Worm (Caenorhabditis elegans) whole organism, young adult: ENCODE results near the gene tsp-8.

ENCODE experiments used
- B0336.3 ChIP-seq: fragments of 200-800 bp; sonication (Bioruptor generic); IDR thresholded peaks from 2 replicates; pipeline ENCODE4 v1.3.6; 2022; ENCODE audit warnings: missing genetic modification characterization, missing compliant biosample characterization
- C06A6.2 ChIP-seq: fragments of 200-800 bp; sonication (Bioruptor generic); conservative IDR thresholded peaks from 2 replicates; pipeline ENCODE4 v1.3.6; 2022; ENCODE audit warnings: missing genetic modification characterization, missing compliant biosample characterization
- F10E7.11 ChIP-seq: sonication (generic microtip); optimal IDR thresholded peaks from 2 replicates; lab custom pipeline; 2017; ENCODE audit warnings: mild to moderate bottlenecking, missing genetic modification characterization, moderate library complexity, missing compliant biosample characterization
- F22D6.2 ChIP-seq: sonication (generic microtip); optimal IDR thresholded peaks from 2 replicates; lab custom pipeline; 2016; ENCODE audit warnings: mild to moderate bottlenecking, missing genetic modification characterization, missing compliant biosample characterization
- F23B12.7 ChIP-seq: sonication (generic microtip); optimal IDR thresholded peaks from 2 replicates; lab custom pipeline; 2017; ENCODE audit warnings: missing genetic modification characterization, mild to moderate bottlenecking, missing compliant biosample characterization, antibody characterized with exemption, moderate library complexity; ENCODE audit not compliant: insufficient read depth
- K11D2.4 ChIP-seq: fragments of 200-800 bp; sonication (Bioruptor generic); IDR thresholded peaks from 2 replicates; pipeline ENCODE4 v1.3.6; 2022; ENCODE audit warnings: missing genetic modification reagents, missing genetic modification characterization, missing compliant biosample characterization
- T07F8.4 ChIP-seq: sonication (generic microtip); optimal IDR thresholded peaks from 2 replicates; lab custom pipeline; 2016; ENCODE audit warnings: mild to moderate bottlenecking, missing genetic modification characterization, moderate library complexity, missing compliant biosample characterization
- atf-7 ChIP-seq: sonication (generic microtip); optimal IDR thresholded peaks from 2 replicates; lab custom pipeline; 2017; ENCODE audit warnings: mild to moderate bottlenecking, missing genetic modification characterization, missing compliant biosample characterization
- athp-1 ChIP-seq: sonication (generic microtip); optimal IDR thresholded peaks from 2 replicates; lab custom pipeline; 2017; ENCODE audit warnings: mild to moderate bottlenecking, missing genetic modification characterization, missing compliant biosample characterization
- attf-5 ChIP-seq: fragments of 200-800 bp; sonication (Bioruptor generic); optimal IDR thresholded peaks from 2 replicates; lab custom pipeline; 2018; ENCODE audit warnings: mild to moderate bottlenecking, missing genetic modification characterization, missing compliant biosample characterization
- bed-2 ChIP-seq: fragments of 200-800 bp; sonication (Bioruptor generic); IDR thresholded peaks from 2 replicates; pipeline ENCODE4 v1.3.6; 2022; ENCODE audit warnings: missing genetic modification reagents, missing genetic modification characterization, missing compliant biosample characterization
- ceh-91 ChIP-seq: fragments of 200-800 bp; sonication (Bioruptor generic); IDR thresholded peaks from 2 replicates; pipeline ENCODE4 v1.3.6; 2022; ENCODE audit warnings: missing genetic modification reagents, missing genetic modification characterization, missing compliant biosample characterization
- die-1 ChIP-seq: sonication (generic microtip); optimal IDR thresholded peaks from 2 replicates; lab custom pipeline; 2016; ENCODE audit warnings: missing genotype, mild to moderate bottlenecking, missing genetic modification characterization, missing compliant biosample characterization
- dpl-1 ChIP-seq: fragments of 150-350 bp; optimal IDR thresholded peaks from 2 replicates; lab custom pipeline; 2014; ENCODE audit warnings: missing biosample characterization, missing genetic modification reagents, missing genetic modification characterization
- egl-44 ChIP-seq: fragments of 200-800 bp; sonication (Bioruptor generic); IDR thresholded peaks from 2 replicates; pipeline ENCODE4 v1.3.6; 2022; ENCODE audit warnings: missing genetic modification reagents, missing genetic modification characterization, missing compliant biosample characterization
- ekl-4 ChIP-seq: fragments of 200-800 bp; sonication (Bioruptor generic); IDR thresholded peaks from 2 replicates; pipeline ENCODE4 v1.3.6; 2022; ENCODE audit warnings: missing genetic modification reagents, missing genetic modification characterization, missing compliant biosample characterization
- ets-4 ChIP-seq: fragments of 200-800 bp; sonication (Bioruptor generic); optimal IDR thresholded peaks from 2 replicates; lab custom pipeline; 2018; ENCODE audit warnings: mild to moderate bottlenecking, missing genetic modification characterization, missing compliant biosample characterization
- hlh-26 ChIP-seq: fragments of 200-800 bp; sonication (Bioruptor generic); conservative IDR thresholded peaks from 2 replicates; pipeline ENCODE4 v1.3.6; 2022; ENCODE audit warnings: missing genetic modification reagents, missing genetic modification characterization, missing compliant biosample characterization
- hmg-20 ChIP-seq: fragments of 200-800 bp; sonication (Bioruptor generic); IDR thresholded peaks from 2 replicates; pipeline ENCODE4 v1.3.6; 2022; ENCODE audit warnings: missing genetic modification reagents, missing genetic modification characterization, missing compliant biosample characterization
- lag-1 ChIP-seq: fragments of 200-800 bp; sonication (Bioruptor generic); IDR thresholded peaks from 2 replicates; pipeline ENCODE4 v1.3.6; 2022; ENCODE audit warnings: missing genetic modification reagents, missing genetic modification characterization, missing compliant biosample characterization
- let-607 ChIP-seq, 2 experiments: fragments of 200-800 bp in 1 of 2; sonication (Bioruptor generic) in 1 of 2; sonication (generic microtip) in 1 of 2; optimal IDR thresholded peaks; 2 replicates each; lab custom pipeline; 2016 to 2018; ENCODE audit warnings: mild to moderate bottlenecking in 2 of 2, missing compliant biosample characterization in 2 of 2, missing genetic modification characterization in 2 of 2, moderate library complexity in 2 of 2, missing genotype in 1 of 2
- lin-26 ChIP-seq: fragments of 200-800 bp; sonication (Bioruptor generic); IDR thresholded peaks from 2 replicates; pipeline ENCODE4 v1.3.6; 2022; ENCODE audit warnings: missing genetic modification reagents, missing genetic modification characterization, missing compliant biosample characterization
- lin-35 ChIP-seq, 3 experiments: fragments of 150-350 bp in 2 of 3; sonication (generic microtip) in 1 of 3; optimal IDR thresholded peaks; 2 replicates each; lab custom pipeline; 2014 to 2018; ENCODE audit warnings: missing biosample characterization in 3 of 3, missing genetic modification characterization in 3 of 3, missing genetic modification reagents in 3 of 3
- lin-40 ChIP-seq: sonication (generic microtip); optimal IDR thresholded peaks from 2 replicates; lab custom pipeline; 2016; ENCODE audit warnings: missing genetic modification characterization, mild to moderate bottlenecking, missing compliant biosample characterization, missing genotype, missing genetic modification reagents
- madf-6 ChIP-seq: fragments of 200-800 bp; sonication (Bioruptor generic); IDR thresholded peaks from 2 replicates; pipeline ENCODE4 v1.3.6; 2022; ENCODE audit warnings: missing genetic modification reagents, missing genetic modification characterization, missing compliant biosample characterization
- mcd-1 ChIP-seq: fragments of 200-800 bp; sonication (Bioruptor generic); IDR thresholded peaks from 2 replicates; pipeline ENCODE4 v1.3.6; 2022; ENCODE audit warnings: missing genetic modification reagents, missing genetic modification characterization, missing compliant biosample characterization
- mel-28 ChIP-seq: sonication (generic microtip); optimal IDR thresholded peaks from 2 replicates; lab custom pipeline; 2016; ENCODE audit warnings: borderline replicate concordance, mild to moderate bottlenecking, missing genetic modification characterization, missing compliant biosample characterization
- nhr-90 ChIP-seq: sonication (generic microtip); optimal IDR thresholded peaks from 2 replicates; lab custom pipeline; 2016; ENCODE audit warnings: missing genotype, mild to moderate bottlenecking, missing genetic modification characterization, missing compliant biosample characterization
- sdz-38 ChIP-seq: sonication (generic microtip); optimal IDR thresholded peaks from 2 replicates; lab custom pipeline; 2016; ENCODE audit warnings: missing genotype, missing genetic modification characterization, missing compliant biosample characterization
- snpc-4 ChIP-seq, 5 experiments: fragments of 150-350 bp in 1 of 5; sonication (generic microtip) in 4 of 5; optimal IDR thresholded peaks; 2 replicates each; lab custom pipeline; 2014 to 2018; ENCODE audit warnings: missing genetic modification characterization in 5 of 5, missing biosample characterization in 3 of 5, antibody characterized with exemption in 2 of 5, mild to moderate bottlenecking in 2 of 5, missing compliant biosample characterization in 2 of 5, missing genotype in 2 of 5, moderate library complexity in 2 of 5, missing genetic modification reagents in 1 of 5
- tlf-1 ChIP-seq: fragments of 200-800 bp; sonication (Bioruptor generic); optimal IDR thresholded peaks from 2 replicates; lab custom pipeline; 2018; ENCODE audit warnings: mild to moderate bottlenecking, missing genetic modification characterization, missing compliant biosample characterization
- unc-62 ChIP-seq: fragments of 150-350 bp; optimal IDR thresholded peaks from 2 replicates; lab custom pipeline; 2014; ENCODE audit warnings: missing biosample characterization, missing genetic modification reagents, missing genetic modification characterization
- zfh-2 ChIP-seq: fragments of 200-800 bp; sonication (Bioruptor generic); conservative IDR thresholded peaks from 2 replicates; pipeline ENCODE4 v1.3.6; 2022; ENCODE audit warnings: missing genetic modification reagents, missing genetic modification characterization, missing compliant biosample characterization
- ztf-18 ChIP-seq: sonication (generic microtip); optimal IDR thresholded peaks from 2 replicates; lab custom pipeline; 2016; ENCODE audit warnings: missing genotype, mild to moderate bottlenecking, missing genetic modification characterization, missing compliant biosample characterization
- ztf-22 ChIP-seq: fragments of 200-800 bp; sonication (Bioruptor generic); optimal IDR thresholded peaks from 2 replicates; lab custom pipeline; 2018; ENCODE audit warnings: mild to moderate bottlenecking, missing genetic modification characterization, moderate library complexity, missing compliant biosample characterization
- ztf-3 ChIP-seq: fragments of 200-800 bp; sonication (Bioruptor generic); optimal IDR thresholded peaks from 2 replicates; lab custom pipeline; 2018; ENCODE audit warnings: mild to moderate bottlenecking, missing genetic modification characterization, missing compliant biosample characterization

Gene tsp-8

DNA sequence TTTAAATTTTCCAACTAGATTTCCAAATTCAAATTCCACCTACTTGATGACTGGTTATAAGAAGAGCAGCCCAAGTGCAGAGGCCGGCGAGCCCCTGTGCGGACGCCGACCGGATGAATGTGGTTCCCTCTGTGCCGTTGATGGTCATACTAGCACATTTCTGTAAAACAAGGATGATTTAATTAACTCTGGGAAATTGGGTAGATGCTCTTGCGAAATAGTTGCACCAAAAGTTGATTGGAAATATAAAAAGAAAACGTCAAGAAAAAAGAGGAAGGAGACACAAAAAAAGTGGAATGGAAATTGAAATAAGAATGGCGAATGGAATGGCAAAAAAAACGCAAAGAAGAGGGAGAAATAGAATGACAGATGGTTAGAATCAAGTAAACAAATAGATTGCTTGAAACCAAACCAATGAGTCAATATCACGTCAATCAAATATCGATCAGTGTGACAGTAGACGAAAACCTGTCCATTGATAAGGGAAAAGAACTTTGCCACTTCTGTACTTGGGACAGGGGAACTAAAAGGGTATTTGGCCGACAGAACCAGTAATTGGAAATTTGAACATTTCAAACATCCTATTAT lies 22.5 kb downstream of the tsp-8 start, which contains the start of gene tmem-184 (continued):
- TF ChIP-seq sdz-38 (no peak), B0336.3 (GFP tag; lab: Robert Waterston, UW) (peak; percentile 36; the same call in 1 of the 2 replicates), ekl-4 (GFP tag; lab: Robert Waterston, UW) (peak; percentile 36; the same call in 1 of the 2 replicates), lin-40 (tag; lab: Kevin White, UChicago) (peak; percentile 70), F22D6.2 (tag; lab: Kevin White, UChicago) (peak; percentile 14), atf-7 (tag; lab: Kevin White, UChicago) (peak; percentile 67), lin-26 (GFP tag; lab: Robert Waterston, UW) (0 out of 2 replicates have a peak, but pooled peaks have one; percentile 10), attf-5 (GFP tag; lab: Kevin White, UChicago) (peak; percentile 50), let-607 (tag; optimal IDR thresholded peaks at IDR 0.05; lab: Kevin White, UChicago) (peak; percentile 79 to 86), nhr-90 (tag; lab: Kevin White, UChicago) (peak; percentile 2), madf-6 (GFP tag; lab: Robert Waterston, UW) (no peak), F10E7.11 (tag; lab: Kevin White, UChicago) (no peak), tlf-1 (GFP tag; lab: Kevin White, UChicago) (no peak), zfh-2 (GFP tag; lab: Robert Waterston, UW) (peak; percentile 38; the same call in 1 of the 2 replicates)

DNA sequence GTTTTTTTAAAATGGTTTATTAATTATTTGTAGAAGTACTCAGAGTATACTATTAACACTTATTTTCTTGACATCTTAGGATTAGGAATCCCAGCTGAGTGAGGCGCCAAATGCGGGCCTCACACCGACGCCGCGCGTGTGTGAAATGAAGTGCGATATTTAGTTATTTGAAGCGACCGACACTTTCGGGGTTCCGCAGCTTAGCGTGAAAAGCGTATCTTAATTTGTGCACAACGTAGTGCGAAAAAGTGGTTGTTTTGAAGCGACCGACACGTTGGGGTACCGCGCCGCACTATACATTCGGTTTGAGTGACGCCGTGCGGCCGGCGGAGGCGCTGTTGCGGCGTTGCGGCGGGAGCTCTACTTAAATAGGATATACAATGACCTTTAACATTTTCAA lies 24.4 kb downstream of the tsp-8 start:
- no peak for TF ChIP-seq T07F8.4
- TF ChIP-seq lag-1 (GFP tag; lab: Robert Waterston, UW): no peak
- TF ChIP-seq snpc-4 (GFP tag; optimal IDR thresholded peaks at IDR 0.05; lab: Kevin White, UChicago): no peak
- peak in 2 of 4 experiments; percentile 68 to 80 for TF ChIP-seq snpc-4 (tag; optimal IDR thresholded peaks at IDR 0.05; lab: Kevin White, UChicago)
- TF ChIP-seq, all 124 proteins: peak for 1

DNA sequence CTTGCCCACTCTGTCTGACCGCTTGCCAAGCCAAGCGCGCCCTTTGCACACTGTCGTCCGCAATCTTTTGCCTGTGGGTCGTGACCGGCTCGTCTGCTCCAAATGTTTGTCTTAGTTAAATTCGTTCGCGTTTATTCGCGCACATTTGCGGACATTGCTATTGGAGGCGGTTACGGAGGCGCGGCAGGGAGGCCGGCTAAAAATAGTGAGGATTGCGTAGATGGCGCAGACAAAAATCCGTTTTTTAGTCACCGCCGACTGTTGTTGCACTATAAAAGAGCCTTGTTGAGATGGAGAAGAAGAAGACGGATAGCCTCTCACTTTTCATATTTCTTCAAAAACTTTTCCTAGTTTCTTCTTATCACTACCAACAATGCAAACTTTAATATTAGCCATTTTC lies 27.8 kb downstream of the tsp-8 start, which contains the start of gene F40E10.5:
F40E10.5 (plus strand) TSS at position 301 of the 400 bp plus-strand sequence.
- TF ChIP-seq mcd-1 (GFP tag; lab: Robert Waterston, UW) (no peak), ets-4 (no peak), zfh-2 (GFP tag; lab: Robert Waterston, UW) (peak; percentile 63), B0336.3 (GFP tag; lab: Robert Waterston, UW) (no peak)

DNA sequence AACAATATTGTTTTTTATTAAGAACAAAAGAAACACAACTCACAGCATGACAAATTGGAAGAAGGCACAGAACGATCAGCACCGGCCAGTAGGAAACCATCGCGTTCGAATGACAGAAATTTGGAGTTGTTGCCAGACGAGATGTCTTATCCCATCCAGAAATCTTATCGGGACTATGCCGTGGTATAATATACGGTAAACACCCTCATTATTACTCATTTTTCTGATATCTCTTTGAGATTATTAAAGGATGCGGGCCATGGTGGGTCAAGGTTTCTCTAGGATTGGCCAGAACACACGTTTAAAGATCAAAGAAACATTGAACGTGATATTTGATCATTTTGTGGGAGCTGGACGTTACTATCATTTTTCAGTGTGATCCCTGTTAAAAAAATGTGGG lies 29.4 kb downstream of the tsp-8 start, which contains the start of gene hch-1:
hch-1 (minus strand) TSS at position 112 of the 400 bp plus-strand sequence.
- TF ChIP-seq B0336.3 (GFP tag; lab: Robert Waterston, UW): no peak
- TF ChIP-seq dpl-1 (GFP tag; lab: Kevin White, UChicago): no peak
- no peak for TF ChIP-seq F23B12.7
- TF ChIP-seq, all 124 proteins: peak for 0

DNA sequence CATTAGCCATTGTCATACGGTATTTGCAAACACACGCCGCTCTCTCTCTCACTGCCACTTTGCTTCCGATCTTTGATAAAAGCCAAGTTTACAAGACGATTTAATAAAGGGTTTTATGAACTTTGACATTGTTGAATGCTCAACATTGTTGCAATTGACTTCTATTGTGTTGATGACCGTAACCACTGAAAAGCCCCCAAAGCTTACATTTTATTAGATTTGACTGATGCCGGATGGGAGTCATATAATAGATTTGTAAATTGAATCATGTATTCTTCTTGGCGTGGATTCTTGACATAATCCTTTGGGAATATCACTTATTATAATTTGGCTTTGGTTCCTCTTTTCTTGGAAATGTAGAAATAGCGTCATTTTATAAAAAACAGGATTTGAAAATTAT lies 33.4 kb downstream of the tsp-8 start:
- no peak for TF ChIP-seq unc-62 (GFP tag; lab: Kevin White, UChicago)
- no peak for TF ChIP-seq athp-1 (tag; lab: Kevin White, UChicago)
- no peak for TF ChIP-seq mcd-1 (GFP tag; lab: Robert Waterston, UW)
- TF ChIP-seq hlh-26 (GFP tag; lab: Robert Waterston, UW): no peak
- TF ChIP-seq ceh-91 (GFP tag; lab: Robert Waterston, UW): no peak
- no peak for TF ChIP-seq lin-40 (tag; lab: Kevin White, UChicago)
- TF ChIP-seq bed-2 (GFP tag; lab: Robert Waterston, UW): no peak
- no peak for TF ChIP-seq die-1 (tag; lab: Kevin White, UChicago)
- no peak for TF ChIP-seq egl-44 (GFP tag; lab: Robert Waterston, UW)
- TF ChIP-seq lin-35 (GFP tag; optimal IDR thresholded peaks at IDR 0.05; lab: Kevin White, UChicago): no peak
- no peak for TF ChIP-seq mel-28 (tag; lab: Kevin White, UChicago)
- no peak for TF ChIP-seq ztf-18 (tag; lab: Kevin White, UChicago)
- no peak for TF ChIP-seq hmg-20 (GFP tag; lab: Robert Waterston, UW)
- TF ChIP-seq ztf-3 (GFP tag; lab: Kevin White, UChicago): no peak
- TF ChIP-seq K11D2.4 (GFP tag; lab: Robert Waterston, UW): no peak
- TF ChIP-seq ztf-22 (GFP tag; lab: Kevin White, UChicago): no peak
- TF ChIP-seq C06A6.2: no peak
- TF ChIP-seq lin-26 (GFP tag; lab: Robert Waterston, UW): no peak
